Worm (Caenorhabditis elegans): ENCODE results near the gene F08F8.6.

Gene F08F8.6

DNA sequence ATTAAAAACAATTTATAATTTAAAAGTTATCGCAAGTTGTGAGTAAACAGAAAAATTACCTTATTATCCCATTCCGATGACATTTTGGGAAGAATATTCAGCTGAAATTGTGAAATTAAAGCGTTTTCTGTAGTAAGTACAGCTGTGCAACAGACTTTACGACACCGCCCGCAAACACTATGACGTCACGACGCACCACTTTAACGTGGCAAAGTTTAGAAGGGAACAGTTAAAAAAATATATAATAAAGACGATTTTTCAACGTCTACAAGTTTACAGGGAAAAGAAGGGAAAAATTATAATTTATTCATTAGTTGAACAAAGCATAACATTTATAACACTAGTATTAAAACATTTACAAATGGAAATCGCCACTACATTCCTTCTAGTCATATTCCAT lies 10.4 kb downstream of the F08F8.6 start, which contains the start of gene F08F8.9:
TSS of gene F08F8.9 (minus strand) at position 101 of the 400 bp plus-strand sequence.
- TF ChIP-seq mls-2 (tag; optimal IDR thresholded peaks at IDR 0.05) (no peak), pha-4 (tag; optimal IDR thresholded peaks at IDR 0.05) (no peak), ces-1 (GFP tag; optimal IDR thresholded peaks at IDR 0.05) (no peak), lin-13 (tag; optimal IDR thresholded peaks at IDR 0.05) (no peak), zip-8 (tag; optimal IDR thresholded peaks at IDR 0.05) (no peak), cnd-1 (tag; optimal IDR thresholded peaks at IDR 0.05) (no peak), ceh-39 (tag; optimal IDR thresholded peaks at IDR 0.05) (no peak), bed-3 (GFP tag; optimal IDR thresholded peaks at IDR 0.05) (no peak), nhr-28 (tag; optimal IDR thresholded peaks at IDR 0.05) (no peak), nhr-2 (tag; optimal IDR thresholded peaks at IDR 0.05) (no peak), ham-2 (GFP tag; optimal IDR thresholded peaks at IDR 0.05) (no peak)

DNA sequence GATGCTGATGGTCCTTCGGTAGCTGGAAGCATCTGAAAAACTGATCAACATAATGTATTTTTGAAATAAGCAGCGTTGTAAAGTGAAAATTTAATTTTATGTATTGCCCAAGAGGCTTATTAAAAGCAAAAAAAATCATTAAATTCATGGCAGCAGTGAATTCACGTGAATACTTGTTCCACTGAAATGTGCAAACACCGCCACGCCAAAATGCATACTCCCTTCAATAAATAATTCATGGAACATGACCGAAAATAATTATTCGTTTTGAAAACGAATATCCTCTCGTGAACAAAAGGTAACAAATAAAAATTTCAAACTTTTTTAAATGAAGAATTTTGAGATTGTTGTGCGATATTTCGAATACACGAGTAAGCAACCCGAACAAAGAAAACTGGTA lies 13.9 kb downstream of the F08F8.6 start, which contains the start of gene F08F8.10:
TSS of gene F08F8.10 (minus strand) at position 38 of the 400 bp plus-strand sequence.
- TF ChIP-seq unc-62 (GFP tag; optimal IDR thresholded peaks at IDR 0.05): no peak
- TF ChIP-seq mep-1 (tag; optimal IDR thresholded peaks at IDR 0.05): no peak
- TF ChIP-seq ceh-43 (GFP tag; optimal IDR thresholded peaks at IDR 0.05): no peak
- no peak for TF ChIP-seq ceh-39 (tag; optimal IDR thresholded peaks at IDR 0.05)
- TF ChIP-seq lin-13 (tag; optimal IDR thresholded peaks at IDR 0.05): no peak
- TF ChIP-seq hlh-1 (tag; optimal IDR thresholded peaks at IDR 0.05): no peak
- no peak for TF ChIP-seq M03D4.4 (tag; optimal IDR thresholded peaks at IDR 0.05)
- peak; percentile 0 for TF ChIP-seq ces-1 (GFP tag; optimal IDR thresholded peaks at IDR 0.05)

DNA sequence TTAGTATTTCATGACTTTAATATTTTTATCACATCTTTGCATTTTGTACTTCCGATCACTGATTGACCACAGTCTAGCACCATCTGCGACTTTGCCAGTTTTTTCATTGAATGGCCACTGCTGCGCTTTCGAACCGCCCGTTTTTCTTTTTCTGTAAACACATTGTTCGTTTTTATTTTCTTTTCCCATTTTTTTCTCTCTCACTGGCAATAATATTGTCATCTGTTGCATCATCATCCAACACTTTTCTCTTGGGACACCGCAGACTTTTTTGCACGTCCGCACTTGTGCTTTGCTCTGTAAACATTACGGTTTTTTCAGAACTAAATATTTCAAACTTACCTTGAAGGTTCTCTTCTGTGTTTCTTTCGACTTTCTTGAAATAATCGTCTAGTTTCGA lies 15.1 kb downstream of the F08F8.6 start:
- no peak for TF ChIP-seq lin-13 (tag; optimal IDR thresholded peaks at IDR 0.05)
- no peak for TF ChIP-seq lsy-2 (tag; optimal IDR thresholded peaks at IDR 0.05)
- TF ChIP-seq cnd-1 (tag; optimal IDR thresholded peaks at IDR 0.05): no peak
- TF ChIP-seq mls-2 (tag; optimal IDR thresholded peaks at IDR 0.05): no peak
- TF ChIP-seq ces-1 (GFP tag; optimal IDR thresholded peaks at IDR 0.05): no peak
- TF ChIP-seq ceh-83 (GFP tag; optimal IDR thresholded peaks at IDR 0.05): no peak
- no peak for TF ChIP-seq nhr-28 (tag; optimal IDR thresholded peaks at IDR 0.05)
- TF ChIP-seq snpc-4 (tag; optimal IDR thresholded peaks at IDR 0.05): no peak

- TF ChIP-seq lsy-2 (tag; optimal IDR thresholded peaks at IDR 0.05) (peak; percentile 64), ces-1 (GFP tag; optimal IDR thresholded peaks at IDR 0.05) (peak; percentile 45), flh-1 (GFP tag; optimal IDR thresholded peaks at IDR 0.05) (no peak), mep-1 (tag; optimal IDR thresholded peaks at IDR 0.05) (peak; percentile 44)
Observed at ce11 chrIII:7359037-7359548, 15.6 kb downstream of the F08F8.6 start, which contains the start of the genes eco-1 and hmgr-1. TSS of gene eco-1 (minus strand) at chrIII:7359095. TSS of gene hmgr-1 (plus strand) at chrIII:7359498.

- TF ChIP-seq hlh-1 (tag; optimal IDR thresholded peaks at IDR 0.05) (no peak), ces-1 (GFP tag; optimal IDR thresholded peaks at IDR 0.05) (no peak), unc-120 (tag; optimal IDR thresholded peaks at IDR 0.05; ENCODE audit: poor library complexity, severe bottlenecking) (no peak), nhr-2 (tag; optimal IDR thresholded peaks at IDR 0.05) (no peak), nhr-12 (tag; optimal IDR thresholded peaks at IDR 0.05) (no peak), pha-4 (tag; optimal IDR thresholded peaks at IDR 0.05) (no peak), sem-2 (GFP tag; optimal IDR thresholded peaks at IDR 0.05) (no peak), bed-3 (GFP tag; optimal IDR thresholded peaks at IDR 0.05) (no peak), lin-13 (tag; optimal IDR thresholded peaks at IDR 0.05) (no peak), blmp-1 (tag; optimal IDR thresholded peaks at IDR 0.05) (no peak), lsy-2 (tag; optimal IDR thresholded peaks at IDR 0.05) (no peak), tbx-8 (GFP tag; optimal IDR thresholded peaks at IDR 0.05) (no peak), mls-2 (tag; optimal IDR thresholded peaks at IDR 0.05) (no peak)
Observed at ce11 chrIII:7365602-7366001, 22.1 kb downstream of the F08F8.6 start, which contains the start of gene F08F8.11. TSS of gene F08F8.11 (plus strand) at chrIII:7365902.

- TF ChIP-seq ceh-43 (GFP tag; optimal IDR thresholded peaks at IDR 0.05) (no peak), nhr-12 (tag; optimal IDR thresholded peaks at IDR 0.05) (no peak), ztf-11 (tag; optimal IDR thresholded peaks at IDR 0.05) (no peak), mls-2 (tag; optimal IDR thresholded peaks at IDR 0.05) (no peak)
Observed at ce11 chrIII:7367012-7367760, 23.7 kb downstream of the F08F8.6 start, which contains the start of the genes T20B12.5 and T20B12.4. TSS of gene T20B12.5 (minus strand) at chrIII:7367112. TSS of gene T20B12.4 (plus strand) at chrIII:7367710.

All from whole organism, mixed stage, embryonic.